Fruit fly (Drosophila melanogaster): ENCODE data around the gene Cdc6.

dm6 chr3L:8666098-8666497 is 32.2 kb upstream of the Cdc6 start:
- TF ChIP-seq CG7045 (GFP tag; optimal IDR thresholded peaks at IDR 0.05) (no peak), bab1 (GFP tag; optimal IDR thresholded peaks at IDR 0.05) (no peak), CG33017 (tag; optimal IDR thresholded peaks at IDR 0.05) (no peak), CG14711 (tag; optimal IDR thresholded peaks at IDR 0.05) (no peak), Crg-1 (GFP tag; optimal IDR thresholded peaks at IDR 0.05) (no peak), CG12768 (GFP tag; optimal IDR thresholded peaks at IDR 0.05) (no peak), Mnt (GFP tag; optimal IDR thresholded peaks at IDR 0.05) (no peak), cic (GFP tag; optimal IDR thresholded peaks at IDR 0.05) (no peak), pad (GFP tag; optimal IDR thresholded peaks at IDR 0.05) (no peak), CG7101 (tag; optimal IDR thresholded peaks at IDR 0.05) (no peak), toe (GFP tag; optimal IDR thresholded peaks at IDR 0.05) (no peak), CG5204 (GFP tag; optimal IDR thresholded peaks at IDR 0.05) (no peak), kay (GFP tag; ENCODE audit: borderline replicate concordance) (no peak), ovo (GFP tag; optimal IDR thresholded peaks at IDR 0.05) (no peak)
